Worm (Caenorhabditis elegans): ENCODE measurements around the gene Y39E4A.1.

DNA sequence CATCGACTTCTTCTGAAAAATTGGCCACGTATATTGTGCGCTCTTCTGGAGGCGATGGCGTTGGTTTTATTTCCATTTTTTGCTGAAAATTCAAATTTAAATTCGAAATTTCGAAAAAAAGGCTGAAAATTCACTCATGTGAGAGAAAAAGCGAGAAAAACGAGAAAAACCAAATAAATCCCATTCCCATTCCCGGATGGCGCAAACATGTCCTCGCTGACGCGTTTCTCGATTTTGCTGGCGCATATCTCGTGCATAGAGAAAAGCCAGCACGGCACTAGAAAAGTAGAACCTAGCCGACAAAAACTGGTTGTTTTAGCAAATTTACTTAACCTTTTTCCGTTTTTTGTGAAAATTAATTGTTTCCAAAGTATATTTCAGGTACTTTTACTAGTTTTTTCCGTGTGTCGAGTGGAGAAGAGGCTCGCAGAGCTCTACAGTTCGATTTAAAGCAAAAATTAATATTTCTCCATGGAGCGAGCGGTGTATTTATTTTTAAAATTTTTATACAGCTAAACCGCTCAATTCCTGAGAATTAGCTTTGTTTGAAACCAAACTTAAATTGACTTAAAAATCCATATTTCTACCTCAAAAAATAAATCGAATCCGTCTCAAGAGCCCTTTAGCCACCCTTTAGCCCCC is 19.3 kb upstream of the Y39E4A.1 start, which contains the start of gene rbm-7:
- TF ChIP-seq sea-1 (GFP tag; conservative IDR thresholded peaks at IDR 0.05): no peak
- no peak for TF ChIP-seq scrt-1 (GFP tag; IDR thresholded peaks at IDR 0.05)
- no peak for TF ChIP-seq B0310.2 (tag; optimal IDR thresholded peaks at IDR 0.05)
- no peak for TF ChIP-seq ama-1 (optimal IDR thresholded peaks at IDR 0.05)
- no peak for TF ChIP-seq ceh-36 (tag; optimal IDR thresholded peaks at IDR 0.05)
- TF ChIP-seq tbx-37 (GFP tag; conservative IDR thresholded peaks at IDR 0.05): no peak
- no peak for TF ChIP-seq flt-1 (GFP tag; IDR thresholded peaks at IDR 0.05)
- TF ChIP-seq tbx-11 (GFP tag; IDR thresholded peaks at IDR 0.05): no peak
- TF ChIP-seq aly-1 (tag; optimal IDR thresholded peaks at IDR 0.05): no peak
